Fruit fly (Drosophila melanogaster): ENCODE data around the gene CycT.

Gene CycT

DNA sequence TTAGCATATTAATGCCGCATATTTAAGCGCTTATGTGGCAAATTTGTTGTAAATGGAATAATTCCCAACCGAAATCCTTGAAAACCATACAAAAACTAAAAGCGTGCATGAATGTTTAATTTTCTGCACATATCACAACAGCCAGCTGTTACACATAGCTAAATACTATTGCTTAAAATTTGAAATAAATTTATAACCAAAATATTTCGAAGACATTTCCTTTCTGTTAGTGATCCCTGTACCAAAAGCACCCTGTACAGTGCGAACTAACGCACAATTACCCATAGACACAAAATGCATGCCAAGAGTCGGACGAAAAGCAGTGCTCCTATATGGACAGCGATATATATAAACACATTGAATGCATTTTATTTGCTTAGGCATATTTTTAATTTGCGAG is 30.3 kb upstream of the CycT start (continued):
- peak; percentile 16 for TF ChIP-seq CG6276 (GFP tag; optimal IDR thresholded peaks at IDR 0.05)
- TF ChIP-seq Blimp-1 (GFP tag; optimal IDR thresholded peaks at IDR 0.05) = no peak
- no peak for TF ChIP-seq Met (GFP tag; optimal IDR thresholded peaks at IDR 0.05)
- no peak for TF ChIP-seq Eip93F (GFP tag; optimal IDR thresholded peaks at IDR 0.05)
- no peak for TF ChIP-seq CG8632 (GFP tag; optimal IDR thresholded peaks at IDR 0.05)
- no peak for TF ChIP-seq lz (GFP tag; optimal IDR thresholded peaks at IDR 0.05)
- TF ChIP-seq Smox (GFP tag; optimal IDR thresholded peaks at IDR 0.05) = no peak
- no peak for TF ChIP-seq ss (GFP tag; optimal IDR thresholded peaks at IDR 0.05)
- peak; percentile 81 for TF ChIP-seq Eip78C (GFP tag)
- peak; percentile 43 for TF ChIP-seq achi (GFP tag; optimal IDR thresholded peaks at IDR 0.05)
- TF ChIP-seq Sox15 (GFP tag; optimal IDR thresholded peaks at IDR 0.05) = no peak
- TF ChIP-seq CG6792 (GFP tag; optimal IDR thresholded peaks at IDR 0.05) = no peak
- TF ChIP-seq OdsH (GFP tag; optimal IDR thresholded peaks at IDR 0.05) = no peak
- no peak for TF ChIP-seq CG31627 (GFP tag; optimal IDR thresholded peaks at IDR 0.05)

DNA sequence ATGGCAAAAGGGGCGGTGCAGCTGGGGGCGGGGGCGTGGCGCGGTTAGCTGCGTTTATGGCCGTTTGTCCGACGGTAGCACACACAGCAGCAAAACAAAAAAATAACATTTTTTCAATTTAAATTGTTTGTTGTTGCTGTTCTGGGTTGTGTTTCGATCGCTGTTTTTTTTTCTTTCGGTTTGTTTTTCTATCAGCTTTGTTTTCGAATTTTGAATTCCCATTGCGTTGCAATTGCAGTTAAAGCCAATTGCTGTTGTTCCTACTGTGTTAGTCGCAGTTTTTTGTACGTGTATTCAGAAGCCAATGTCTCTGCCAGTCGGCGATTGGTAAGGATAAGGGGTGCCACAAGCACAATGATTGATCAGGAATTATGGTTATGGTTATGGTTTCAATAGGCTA is 29.7 kb upstream of the CycT start:
- TF ChIP-seq lz (GFP tag; optimal IDR thresholded peaks at IDR 0.05) (no peak), salr (GFP tag; optimal IDR thresholded peaks at IDR 0.05) (no peak), Smox (GFP tag; optimal IDR thresholded peaks at IDR 0.05) (no peak), dac (GFP tag; optimal IDR thresholded peaks at IDR 0.05) (no peak), CG1621 (tag; optimal IDR thresholded peaks at IDR 0.05) (no peak), CG11902 (GFP tag; optimal IDR thresholded peaks at IDR 0.05) (no peak), Eip93F (GFP tag; optimal IDR thresholded peaks at IDR 0.05) (no peak), Hr4 (GFP tag; optimal IDR thresholded peaks at IDR 0.05) (no peak), CG6808 (GFP tag; optimal IDR thresholded peaks at IDR 0.05) (no peak), CG6163 (GFP tag; IDR thresholded peaks at IDR 0.05) (peak; percentile 63), Ets21C (GFP tag; optimal IDR thresholded peaks at IDR 0.05) (no peak), CG11294 (GFP tag; IDR thresholded peaks at IDR 0.05) (peak; percentile 7; the same call in 1 of the 2 replicates), Sox15 (GFP tag; optimal IDR thresholded peaks at IDR 0.05) (no peak), CG6792 (GFP tag; optimal IDR thresholded peaks at IDR 0.05) (no peak), eg (GFP tag; IDR thresholded peaks at IDR 0.05) (peak; percentile 60)

DNA sequence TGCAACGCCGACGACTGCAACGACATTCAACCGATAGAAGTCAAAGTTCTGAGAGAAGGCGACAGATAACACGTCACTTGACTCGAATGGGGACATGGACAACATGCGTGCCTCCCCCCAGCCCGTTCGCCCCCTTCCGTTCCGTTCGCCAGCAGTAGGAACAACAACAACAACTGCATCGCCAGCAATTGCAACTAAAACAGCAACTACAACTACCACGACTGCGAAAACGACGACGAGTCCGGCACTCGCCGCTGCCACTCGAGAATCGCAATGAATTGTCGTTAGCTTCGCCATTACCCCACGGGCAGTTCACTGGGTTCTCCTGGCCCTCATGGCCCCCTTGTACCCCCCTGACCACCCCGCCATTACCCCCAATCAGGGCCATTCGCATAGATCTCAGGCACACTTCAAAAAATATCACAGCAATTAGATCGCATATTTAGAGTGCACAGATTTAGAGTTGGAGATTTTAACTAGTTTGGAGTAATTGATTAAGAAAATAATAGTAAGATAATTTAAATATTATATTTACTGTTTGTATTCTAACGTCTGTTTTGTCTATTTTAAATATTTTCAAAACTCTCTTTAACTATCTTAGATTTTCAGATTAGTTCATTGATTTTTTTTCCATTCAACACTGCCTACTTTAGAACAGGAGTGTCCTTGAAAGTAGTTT is 28.9 kb upstream of the CycT start:
- TF ChIP-seq CG6276 (GFP tag; optimal IDR thresholded peaks at IDR 0.05) (peak; percentile 31), CG31627 (GFP tag; optimal IDR thresholded peaks at IDR 0.05) (no peak), CG6792 (GFP tag; optimal IDR thresholded peaks at IDR 0.05) (no peak), pdm3 (GFP tag; optimal IDR thresholded peaks at IDR 0.05) (no peak), CG8119 (GFP tag; IDR thresholded peaks at IDR 0.05) (no peak), CG10631 (GFP tag; optimal IDR thresholded peaks at IDR 0.05) (peak; percentile 44), CG8319 (GFP tag; optimal IDR thresholded peaks at IDR 0.05) (no peak), salr (GFP tag; optimal IDR thresholded peaks at IDR 0.05) (peak in 1 of 2 experiments; percentile 64), topi (GFP tag; optimal IDR thresholded peaks at IDR 0.05) (no peak), Sox15 (GFP tag; optimal IDR thresholded peaks at IDR 0.05) (no peak), Eip75B (GFP tag; optimal IDR thresholded peaks at IDR 0.05) (no peak), Ets96B (tag; optimal IDR thresholded peaks at IDR 0.05) (no peak), ss (GFP tag; optimal IDR thresholded peaks at IDR 0.05) (no peak), eg (GFP tag; IDR thresholded peaks at IDR 0.05) (peak; percentile 37; the same call in 2 of the 3 replicates), svp (GFP tag) (no peak), dac (GFP tag; optimal IDR thresholded peaks at IDR 0.05) (no peak), Sox14 (GFP tag; optimal IDR thresholded peaks at IDR 0.05) (no peak), Smox (GFP tag; optimal IDR thresholded peaks at IDR 0.05) (no peak), cyc (GFP tag; optimal IDR thresholded peaks at IDR 0.05) (no peak), Gug (GFP tag; IDR thresholded peaks at IDR 0.05) (no peak), spab (GFP tag; optimal IDR thresholded peaks at IDR 0.05) (no peak), CG1621 (tag; optimal IDR thresholded peaks at IDR 0.05) (no peak), Hr38 (GFP tag; optimal IDR thresholded peaks at IDR 0.05) (no peak), Sox102F (GFP tag; optimal IDR thresholded peaks at IDR 0.05) (no peak), net (GFP tag; optimal IDR thresholded peaks at IDR 0.05) (no peak), CG34406 (GFP tag; optimal IDR thresholded peaks at IDR 0.05) (no peak), CG11294 (GFP tag; IDR thresholded peaks at IDR 0.05) (no peak), fkh (GFP tag; optimal IDR thresholded peaks at IDR 0.05) (no peak), Ets21C (GFP tag; optimal IDR thresholded peaks at IDR 0.05) (no peak), CG16779 (tag; optimal IDR thresholded peaks at IDR 0.05) (no peak), CG6808 (GFP tag; optimal IDR thresholded peaks at IDR 0.05) (no peak), CG3919 (GFP tag; optimal IDR thresholded peaks at IDR 0.05) (no peak), fd85E (GFP tag; optimal IDR thresholded peaks at IDR 0.05) (no peak), esn (GFP tag; optimal IDR thresholded peaks at IDR 0.05) (no peak), dsx (GFP tag; optimal IDR thresholded peaks at IDR 0.05; ENCODE audit: poor library complexity, severe bottlenecking) (no peak), Eip78C (GFP tag) (no peak)
